Worm (Caenorhabditis elegans): Measurements from ENCODE around the gene R05G6.10.

Gene R05G6.10

DNA sequence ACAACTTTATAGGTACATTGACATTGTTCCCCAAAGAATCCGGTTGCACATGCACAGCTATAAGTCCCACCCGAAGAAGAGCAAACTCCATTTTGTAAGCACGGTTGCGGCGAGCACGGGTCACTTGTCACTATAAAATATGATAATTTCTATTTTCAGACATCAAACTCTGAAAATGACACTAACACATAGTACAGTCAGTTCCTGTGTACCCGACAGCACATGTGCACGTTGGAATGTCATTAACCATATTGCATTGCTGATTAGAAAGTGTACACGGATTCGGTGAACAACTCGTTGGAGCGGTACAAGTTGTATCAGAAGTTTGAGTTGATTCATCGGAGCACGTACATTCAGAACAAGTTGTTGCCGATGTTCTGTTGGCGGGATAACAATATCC lies 45.1 kb downstream of the R05G6.10 start:
- no peak for TF ChIP-seq dmd-4 (tag; optimal IDR thresholded peaks at IDR 0.05)
- TF ChIP-seq fos-1 (tag; optimal IDR thresholded peaks at IDR 0.05), result peak; percentile 39
- no peak for TF ChIP-seq nhr-12 (tag; optimal IDR thresholded peaks at IDR 0.05)
- TF ChIP-seq elt-1 (tag; optimal IDR thresholded peaks at IDR 0.05), result no peak
- TF ChIP-seq sma-9 (GFP tag; optimal IDR thresholded peaks at IDR 0.05), result peak; percentile 43
- no peak for TF ChIP-seq sma-9 (tag; optimal IDR thresholded peaks at IDR 0.05)
- TF ChIP-seq zag-1 (tag; optimal IDR thresholded peaks at IDR 0.05), result no peak

DNA sequence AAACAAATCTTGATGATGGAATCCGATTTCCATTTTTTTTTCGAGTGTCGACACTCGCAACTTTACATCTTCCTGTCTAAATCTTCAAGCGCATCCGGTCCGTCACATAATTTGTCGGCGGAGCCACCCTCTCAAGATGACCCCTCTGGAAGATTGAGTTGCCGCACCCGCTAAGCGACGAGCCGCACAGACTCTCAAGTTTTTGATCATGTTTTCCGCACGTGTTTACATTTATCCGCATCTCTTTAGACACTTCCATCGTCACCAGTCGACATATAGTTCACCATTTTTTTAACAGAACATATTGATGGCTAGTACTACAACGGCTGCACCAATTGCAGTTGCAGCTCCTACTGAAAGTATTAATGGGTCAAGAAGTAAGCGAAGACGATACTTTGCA lies 50.9 kb downstream of the R05G6.10 start, which contains the start of gene F55G1.1:
Gene F55G1.1, plus strand, starts transcription at position 301 of the 400 bp plus-strand sequence.
- no peak for TF ChIP-seq nhr-77 (tag; optimal IDR thresholded peaks at IDR 0.05)
- TF ChIP-seq unc-39 (tag; optimal IDR thresholded peaks at IDR 0.05), result no peak
- no peak for TF ChIP-seq crh-2 (tag; optimal IDR thresholded peaks at IDR 0.05)
- no peak for TF ChIP-seq alr-1 (tag; optimal IDR thresholded peaks at IDR 0.05)
- no peak for TF ChIP-seq aly-2 (tag; optimal IDR thresholded peaks at IDR 0.05)
- TF ChIP-seq C34F6.9 (tag; optimal IDR thresholded peaks at IDR 0.05), result no peak
- no peak for TF ChIP-seq ztf-1 (GFP tag; conservative IDR thresholded peaks at IDR 0.05)
- no peak for TF ChIP-seq nhr-12 (tag; optimal IDR thresholded peaks at IDR 0.05)
- TF ChIP-seq nhr-129 (tag; optimal IDR thresholded peaks at IDR 0.05), result no peak
- TF ChIP-seq elt-1 (tag; optimal IDR thresholded peaks at IDR 0.05), result no peak

DNA sequence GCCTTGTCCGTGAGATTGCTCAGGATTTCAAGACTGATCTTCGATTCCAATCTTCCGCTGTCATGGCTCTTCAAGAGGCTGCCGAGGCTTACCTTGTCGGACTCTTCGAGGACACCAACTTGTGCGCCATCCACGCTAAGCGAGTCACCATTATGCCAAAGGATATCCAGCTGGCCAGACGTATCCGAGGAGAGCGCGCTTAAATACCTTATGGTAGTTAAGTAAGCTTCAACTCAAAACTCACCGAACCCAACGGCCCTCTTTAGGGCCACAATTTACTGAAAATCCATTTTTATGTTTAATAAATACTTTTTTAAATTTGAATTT lies 53.9 kb downstream of the R05G6.10 start:
- no peak for TF ChIP-seq alr-1 (tag; optimal IDR thresholded peaks at IDR 0.05)
- TF ChIP-seq dmd-4 (tag; optimal IDR thresholded peaks at IDR 0.05), result no peak
- TF ChIP-seq R02D3.7 (tag; optimal IDR thresholded peaks at IDR 0.05), result no peak
- TF ChIP-seq fos-1 (tag; optimal IDR thresholded peaks at IDR 0.05), result no peak

DNA sequence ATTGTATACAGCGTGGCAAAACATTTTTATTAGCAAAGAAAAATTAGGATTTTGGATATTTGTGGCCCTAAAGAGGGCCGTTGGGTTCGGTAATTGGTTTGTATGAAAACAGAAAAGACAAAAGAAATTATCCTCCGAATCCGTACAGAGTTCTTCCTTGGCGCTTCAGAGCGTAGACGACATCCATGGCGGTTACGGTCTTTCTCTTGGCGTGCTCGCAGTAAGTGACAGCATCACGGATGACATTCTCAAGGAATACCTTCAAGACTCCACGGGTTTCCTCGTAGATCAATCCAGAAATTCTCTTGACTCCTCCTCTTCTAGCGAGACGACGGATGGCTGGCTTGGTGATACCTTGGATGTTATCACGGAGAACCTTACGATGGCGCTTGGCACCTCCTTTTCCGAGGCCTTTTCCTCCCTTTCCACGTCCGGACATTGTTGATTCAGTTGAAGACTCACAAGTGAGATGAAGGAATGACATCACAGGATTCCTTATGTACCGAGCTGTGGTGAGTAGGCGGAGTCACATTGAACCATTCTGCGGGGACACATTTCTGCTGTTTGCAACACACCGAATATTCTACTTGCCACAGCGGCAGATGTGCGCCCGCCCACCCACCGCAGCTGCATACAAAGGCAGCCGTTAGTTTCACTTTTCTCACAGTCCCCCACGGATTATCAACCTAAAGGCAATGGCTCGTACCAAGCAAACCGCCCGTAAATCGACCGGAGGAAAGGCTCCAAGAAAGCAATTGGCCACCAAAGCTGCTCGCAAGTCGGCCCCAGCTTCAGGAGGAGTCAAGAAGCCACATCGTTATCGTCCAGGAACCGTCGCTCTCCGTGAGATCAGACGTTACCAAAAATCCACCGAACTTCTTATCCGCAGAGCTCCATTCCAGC lies 54.5 kb downstream of the R05G6.10 start, which contains the start of the genes his-60 and his-59:
Gene his-60, minus strand, starts transcription at position 439 of the 903 bp plus-strand sequence.
Gene his-59, plus strand, starts transcription at position 696 of the 903 bp plus-strand sequence.
- peak; percentile 58 for TF ChIP-seq mab-5 (tag; optimal IDR thresholded peaks at IDR 0.05)
- no peak for TF ChIP-seq nhr-129 (tag; optimal IDR thresholded peaks at IDR 0.05)
- peak; percentile 19 for TF ChIP-seq crh-2 (tag; optimal IDR thresholded peaks at IDR 0.05)
- peak; percentile 63 for TF ChIP-seq sma-9 (GFP tag; optimal IDR thresholded peaks at IDR 0.05)
- TF ChIP-seq sma-9 (tag; optimal IDR thresholded peaks at IDR 0.05), result no peak
- no peak for TF ChIP-seq ama-1 (optimal IDR thresholded peaks at IDR 0.05)
- peak; percentile 2 for TF ChIP-seq fos-1 (tag; optimal IDR thresholded peaks at IDR 0.05)
- TF ChIP-seq lin-13 (GFP tag; optimal IDR thresholded peaks at IDR 0.05), result peak; percentile 29
- no peak for TF ChIP-seq egl-27 (tag; optimal IDR thresholded peaks at IDR 0.05)
- peak; percentile 96 for TF ChIP-seq ceh-16 (tag; optimal IDR thresholded peaks at IDR 0.05)
- TF ChIP-seq sem-4 (tag; optimal IDR thresholded peaks at IDR 0.05), result peak; percentile 11
- peak; percentile 12 for TF ChIP-seq sma-3 (GFP tag; optimal IDR thresholded peaks at IDR 0.05)
- no peak for TF ChIP-seq elt-1 (tag; optimal IDR thresholded peaks at IDR 0.05)

DNA sequence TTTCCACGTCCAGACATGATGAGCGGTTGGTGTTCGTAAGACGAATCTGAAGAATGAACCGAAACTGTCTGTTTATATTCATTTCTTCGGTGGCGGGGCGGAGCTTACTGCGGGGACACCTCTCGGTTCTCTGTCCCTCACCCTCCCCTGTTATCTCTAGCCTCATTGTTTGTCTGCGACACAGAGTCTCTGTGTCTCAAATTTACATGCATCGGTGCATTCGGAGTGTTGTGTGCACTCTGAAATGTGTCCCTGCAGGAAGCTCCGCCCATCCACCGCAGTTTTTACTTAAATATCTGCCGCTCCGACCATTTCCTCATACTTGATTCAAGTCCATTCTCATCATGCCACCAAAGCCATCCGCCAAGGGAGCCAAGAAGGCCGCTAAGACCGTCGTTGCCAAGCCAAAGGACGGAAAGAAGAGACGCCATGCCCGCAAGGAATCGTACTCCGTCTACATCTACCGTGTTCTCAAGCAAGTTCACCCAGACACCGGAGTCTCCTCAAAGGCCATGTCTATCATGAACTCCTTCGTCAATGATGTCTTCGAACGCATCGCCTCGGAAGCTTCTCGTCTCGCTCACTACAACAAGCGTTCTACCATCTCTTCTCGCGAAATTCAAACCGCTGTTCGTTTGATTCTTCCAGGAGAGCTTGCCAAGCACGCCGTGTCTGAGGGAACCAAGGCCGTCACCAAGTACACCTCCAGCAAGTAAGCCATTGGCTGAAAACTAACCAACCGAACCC lies 56.0 kb downstream of the R05G6.10 start, which contains the start of the genes his-61 and his-62:
Gene his-61, minus strand, starts transcription at position 17 of the 747 bp plus-strand sequence.
Gene his-62, plus strand, starts transcription at position 345 of the 747 bp plus-strand sequence.
- TF ChIP-seq nhr-129 (tag; optimal IDR thresholded peaks at IDR 0.05) (peak; percentile 24), ceh-82 (tag; optimal IDR thresholded peaks at IDR 0.05) (no peak), unc-55 (GFP tag; optimal IDR thresholded peaks at IDR 0.05) (peak; percentile 49), F13H6.1 (tag; optimal IDR thresholded peaks at IDR 0.05) (peak; percentile 73), nhr-10 (tag; optimal IDR thresholded peaks at IDR 0.05) (no peak), ztf-1 (GFP tag; conservative IDR thresholded peaks at IDR 0.05) (no peak), nhr-12 (tag; optimal IDR thresholded peaks at IDR 0.05) (no peak), blmp-1 (tag; optimal IDR thresholded peaks at IDR 0.05; ENCODE audit: insufficient read depth) (no peak), snpc-4 (tag; optimal IDR thresholded peaks at IDR 0.05) (no peak), sma-9 (GFP tag; optimal IDR thresholded peaks at IDR 0.05) (peak; percentile 89), sma-9 (tag; optimal IDR thresholded peaks at IDR 0.05) (no peak), zag-1 (tag; optimal IDR thresholded peaks at IDR 0.05) (peak; percentile 61), crh-2 (tag; optimal IDR thresholded peaks at IDR 0.05) (peak; percentile 81), sma-3 (GFP tag; optimal IDR thresholded peaks at IDR 0.05) (peak; percentile 52), lsy-2 (tag; optimal IDR thresholded peaks at IDR 0.05) (peak; percentile 2 to 65), mab-5 (tag; optimal IDR thresholded peaks at IDR 0.05) (peak; percentile 71), fos-1 (tag; optimal IDR thresholded peaks at IDR 0.05) (peak; percentile 52), C34F6.9 (tag; optimal IDR thresholded peaks at IDR 0.05) (peak; percentile 56), ztf-11 (tag; optimal IDR thresholded peaks at IDR 0.05) (no peak), lin-39 (tag; optimal IDR thresholded peaks at IDR 0.05) (no peak), ama-1 (optimal IDR thresholded peaks at IDR 0.05) (no peak), ceh-16 (tag; optimal IDR thresholded peaks at IDR 0.05) (peak; percentile 51), nhr-25 (tag; optimal IDR thresholded peaks at IDR 0.05) (peak; percentile 80), lin-13 (GFP tag; optimal IDR thresholded peaks at IDR 0.05) (peak; percentile 74), mbf-1 (tag; optimal IDR thresholded peaks at IDR 0.05) (no peak), alr-1 (tag; optimal IDR thresholded peaks at IDR 0.05) (no peak)
